Worm (Caenorhabditis elegans): ENCODE measurements around the gene fbxa-157.
"Not testable (repeated sequence)": the region's sequence is repeated elsewhere in the genome, so short reads cannot be mapped to it uniquely, and the experiment has no call there.

fbxa-157 gene

ce11 chrV:17871049-17871448, 28.6 kb upstream of the fbxa-157 start, which contains the start of gene phf-14 (continued):
- peak; percentile 61 for TF ChIP-seq unc-130 (tag; optimal IDR thresholded peaks at IDR 0.05)

ce11 chrV:17888939-17889338, 10.7 kb upstream of the fbxa-157 start, which contains the start of gene C06H5.6:
Gene C06H5.6, minus strand, starts transcription at chrV:17888984.
- no peak for TF ChIP-seq unc-130 (tag; optimal IDR thresholded peaks at IDR 0.05)
- peak; percentile 12 for TF ChIP-seq elt-2 (tag; optimal IDR thresholded peaks at IDR 0.05)

- TF ChIP-seq lir-3 (tag; optimal IDR thresholded peaks at IDR 0.05; ENCODE audit: poor library complexity) (no peak), sptf-1 (tag; optimal IDR thresholded peaks at IDR 0.05) (no peak), nhr-20 (tag; optimal IDR thresholded peaks at IDR 0.05) (no peak), nhr-77 (tag; optimal IDR thresholded peaks at IDR 0.05) (no peak), fkh-8 (tag; optimal IDR thresholded peaks at IDR 0.05) (no peak), snpc-4 (tag; optimal IDR thresholded peaks at IDR 0.05) (no peak), nhr-28 (tag; optimal IDR thresholded peaks at IDR 0.05) (no peak), C16A3.4 (tag; optimal IDR thresholded peaks at IDR 0.05) (no peak), mab-9 (GFP tag; IDR thresholded peaks at IDR 0.05) (no peak), fkh-10 (GFP tag; optimal IDR thresholded peaks at IDR 0.05) (no peak), ztf-4 (tag; optimal IDR thresholded peaks at IDR 0.05) (no peak), blmp-1 (tag; optimal IDR thresholded peaks at IDR 0.05) (no peak), egl-27 (tag; optimal IDR thresholded peaks at IDR 0.05) (no peak), zag-1 (tag; optimal IDR thresholded peaks at IDR 0.05) (no peak), nhr-85 (tag) (no peak)
Measured at ce11 chrV:17891317-17891716, 8.3 kb upstream of the fbxa-157 start.

ce11 chrV:17893959-17894358, 5.6 kb upstream of the fbxa-157 start, which contains the start of gene C06H5.11:
Gene C06H5.11, minus strand, starts transcription at chrV:17894059.
- not testable (repeated sequence) for TF ChIP-seq swsn-7 (tag; optimal IDR thresholded peaks at IDR 0.05); egl-27 (tag; optimal IDR thresholded peaks at IDR 0.05); ces-1 (GFP tag; optimal IDR thresholded peaks at IDR 0.05)

- TF ChIP-seq alr-1 (tag; optimal IDR thresholded peaks at IDR 0.05; ENCODE audit: borderline replicate concordance); snu-23 (GFP tag; optimal IDR thresholded peaks at IDR 0.05); lsy-2 (tag; optimal IDR thresholded peaks at IDR 0.05): not testable (repeated sequence)
Measured at ce11 chrV:17894485-17894884, 5.1 kb upstream of the fbxa-157 start, which contains the start of gene C06H5.12. Gene C06H5.12, plus strand, starts transcription at chrV:17894785.

- TF ChIP-seq nhr-11 (tag; optimal IDR thresholded peaks at IDR 0.05): no peak
- TF ChIP-seq unc-30 (tag; optimal IDR thresholded peaks at IDR 0.05): no peak
- peak; percentile 25 for TF ChIP-seq elt-2 (tag; optimal IDR thresholded peaks at IDR 0.05)
Measured at ce11 chrV:17896736-17897353, 2.8 kb upstream of the fbxa-157 start, which contains the start of gene fbxa-156. Gene fbxa-156, minus strand, starts transcription at chrV:17896786.

ce11 chrV:17897646-17898045, 2.0 kb upstream of the fbxa-157 start, which contains the start of gene C06H5.13:
Gene C06H5.13, minus strand, starts transcription at chrV:17897746.
- not testable (repeated sequence) for TF ChIP-seq fkh-4 (tag; optimal IDR thresholded peaks at IDR 0.05; ENCODE audit: borderline replicate concordance); hlh-4 (tag; optimal IDR thresholded peaks at IDR 0.05); ceh-8 (GFP tag; optimal IDR thresholded peaks at IDR 0.05)

- TF ChIP-seq efl-3 (GFP tag; optimal IDR thresholded peaks at IDR 0.05); swsn-7 (tag; optimal IDR thresholded peaks at IDR 0.05); nhr-90 (tag; optimal IDR thresholded peaks at IDR 0.05; ENCODE audit: poor library complexity): not testable (repeated sequence)
Measured at ce11 chrV:17903829-17904228, 4.2 kb downstream of the fbxa-157 start, which contains the start of gene C06H5.14. Gene C06H5.14, plus strand, starts transcription at chrV:17904129.

All from whole organism, L1 larva.